Fruit fly (Drosophila melanogaster) whole organism, prepupa: Measurements from ENCODE around the gene CG46311.

ENCODE experiments used
- Blimp-1 ChIP-seq: fragments of 200-800 bp; sonication (Bioruptor generic); optimal IDR thresholded peaks from 3 replicates; lab custom pipeline; 2017; ENCODE audit warnings: missing biosample characterization, missing genetic modification characterization, mild to moderate bottlenecking, moderate library complexity, missing genetic modification reagents
- CG16779 ChIP-seq: fragments of 200-800 bp; sonication (Bioruptor generic); optimal IDR thresholded peaks from 3 replicates; lab custom pipeline; 2017; ENCODE audit warnings: missing biosample characterization, mild to moderate bottlenecking, missing genetic modification characterization
- CG3032 ChIP-seq: fragments of 200-800 bp; optimal IDR thresholded peaks from 2 replicates; lab custom pipeline; 2019; ENCODE audit warnings: missing biosample characterization, mild to moderate bottlenecking, missing genetic modification characterization, moderate library complexity
- CG6854 ChIP-seq: fragments of 200-800 bp; sonication (Bioruptor generic); optimal IDR thresholded peaks from 2 replicates; lab custom pipeline; 2017; ENCODE audit warnings: missing biosample characterization, mild to moderate bottlenecking, missing genetic modification characterization
- cyc ChIP-seq: fragments of 200-800 bp; sonication (Bioruptor generic); optimal IDR thresholded peaks from 3 replicates; lab custom pipeline; 2016; ENCODE audit warnings: missing biosample characterization, missing genetic modification characterization

DNA sequence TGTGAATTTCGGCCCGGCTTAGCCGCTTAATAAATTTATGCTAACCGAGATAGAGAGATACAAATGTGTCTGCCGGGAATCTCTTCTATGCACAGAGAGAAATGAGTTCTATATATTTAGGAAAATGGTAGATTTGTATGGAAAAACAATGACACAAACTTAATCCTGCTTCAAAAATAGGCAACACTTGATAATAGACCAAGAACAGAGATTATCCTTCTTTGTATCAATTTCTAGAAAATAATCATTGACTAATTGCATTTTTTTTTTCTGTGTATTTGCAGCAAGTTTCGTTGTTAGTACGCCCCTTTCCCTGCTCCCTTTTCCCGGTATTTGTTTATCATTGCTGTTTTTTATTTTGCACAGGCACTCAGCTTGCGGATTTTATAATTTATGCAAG lies 24.2 kb upstream of the CG46311 start:
- TF ChIP-seq CG16779: no peak
- TF ChIP-seq cyc (GFP tag; lab: Kevin White, UChicago): peak; percentile 42
- TF ChIP-seq CG6854 (GFP tag; lab: Kevin White, UChicago): no peak
- no peak for TF ChIP-seq Blimp-1
- TF ChIP-seq CG3032 (tag; lab: Kevin White, UChicago): no peak
